Fruit fly (Drosophila melanogaster) S2 (cell line): ENCODE data around the gene shakB.

Experiments
- CG8478 ChIP-seq: fragments of >200 bp; optimal IDR thresholded peaks from 2 replicates; lab custom pipeline; 2018
- CTCF ChIP-seq, 2 experiments: fragments of >200 bp; optimal IDR thresholded peaks; 2 replicates each; lab custom pipeline; 2018

- TF ChIP-seq CTCF (optimal IDR thresholded peaks at IDR 0.05; lab: Kevin White, UChicago) (no peak), CG8478 (no peak)
Observed at dm6 chrX:20713317-20713716, 213.5 kb downstream of the shakB start.
